Worm (Caenorhabditis elegans): Measurements from ENCODE around the gene hrpk-2.

hrpk-2 gene

ce11 chrIII:7950447-7950846 is 36.5 kb upstream of the hrpk-2 start:
- TF ChIP-seq madf-6 (GFP tag; IDR thresholded peaks at IDR 0.05) (no peak), cebp-2 (GFP tag; IDR thresholded peaks at IDR 0.05) (no peak), nhr-27 (tag; optimal IDR thresholded peaks at IDR 0.05) (no peak), K11D2.4 (GFP tag; IDR thresholded peaks at IDR 0.05) (no peak), efl-1 (GFP tag; optimal IDR thresholded peaks at IDR 0.05) (no peak), ztf-28 (GFP tag; IDR thresholded peaks at IDR 0.05) (no peak), Y95B8A.8 (GFP tag; IDR thresholded peaks at IDR 0.05) (no peak), sptf-2 (GFP tag; optimal IDR thresholded peaks at IDR 0.05) (no peak), unc-130 (GFP tag; optimal IDR thresholded peaks at IDR 0.05) (no peak), B0035.1 (tag; optimal IDR thresholded peaks at IDR 0.05) (no peak), ama-1 (optimal IDR thresholded peaks at IDR 0.05) (no peak), ama-1 (GFP tag; optimal IDR thresholded peaks at IDR 0.05) (no peak), madf-10 (tag; optimal IDR thresholded peaks at IDR 0.05) (no peak), hmg-1.2 (GFP tag; IDR thresholded peaks at IDR 0.05) (no peak), ekl-4 (GFP tag; IDR thresholded peaks at IDR 0.05) (no peak), F57A8.1 (GFP tag; optimal IDR thresholded peaks at IDR 0.05) (no peak), F57C9.4 (tag; optimal IDR thresholded peaks at IDR 0.05) (no peak), K12H6.12 (tag; optimal IDR thresholded peaks at IDR 0.05) (no peak), let-607 (tag; optimal IDR thresholded peaks at IDR 0.05) (no peak)

ce11 chrIII:7952077-7952765 is 34.7 kb upstream of the hrpk-2 start, which contains the start of gene C29E4.15:
Gene C29E4.15, plus strand, starts transcription at chrIII:7952623.
- TF ChIP-seq gei-17 (GFP tag; optimal IDR thresholded peaks at IDR 0.05) (no peak), efl-1 (GFP tag; optimal IDR thresholded peaks at IDR 0.05) (peak; percentile 44), madf-6 (GFP tag; IDR thresholded peaks at IDR 0.05) (peak; percentile 41; the same call in 1 of the 2 replicates), F33H1.4 (GFP tag; IDR thresholded peaks at IDR 0.05) (peak; percentile 63), lin-35 (GFP tag; optimal IDR thresholded peaks at IDR 0.05) (peak in 1 of 3 experiments; percentile 88), repo-1 (tag; optimal IDR thresholded peaks at IDR 0.05) (no peak), lin-54 (GFP tag; optimal IDR thresholded peaks at IDR 0.05) (peak; percentile 66), ztf-3 (GFP tag; optimal IDR thresholded peaks at IDR 0.05) (no peak), bed-2 (GFP tag; IDR thresholded peaks at IDR 0.05) (no peak), dpl-1 (GFP tag; optimal IDR thresholded peaks at IDR 0.05) (peak; percentile 65), tbp1 (GFP tag; optimal IDR thresholded peaks at IDR 0.05) (no peak), F10E7.11 (tag; optimal IDR thresholded peaks at IDR 0.05) (no peak), snpc-3.4 (tag; optimal IDR thresholded peaks at IDR 0.05) (peak; percentile 38), dox-1 (GFP tag; IDR thresholded peaks at IDR 0.05) (0 out of 2 replicates have a peak, but pooled peaks have one; percentile 9)

ce11 chrIII:7953208-7953607 is 33.7 kb upstream of the hrpk-2 start, which contains the start of gene let-754:
Gene let-754, minus strand, starts transcription at chrIII:7953308.
- no peak for TF ChIP-seq nhr-179 (tag; optimal IDR thresholded peaks at IDR 0.05)
- TF ChIP-seq rpc-1 (optimal IDR thresholded peaks at IDR 0.05): no peak
- TF ChIP-seq rpc-1 (tag; optimal IDR thresholded peaks at IDR 0.05): no peak
- no peak for TF ChIP-seq ztf-3 (GFP tag; optimal IDR thresholded peaks at IDR 0.05)
- no peak for TF ChIP-seq snpc-3.4 (tag; optimal IDR thresholded peaks at IDR 0.05)
- no peak for TF ChIP-seq sea-2 (GFP tag; IDR thresholded peaks at IDR 0.05)
- no peak for TF ChIP-seq ccch-3 (GFP tag; optimal IDR thresholded peaks at IDR 0.05)
- TF ChIP-seq ceh-58 (GFP tag; IDR thresholded peaks at IDR 0.05): no peak
- no peak for TF ChIP-seq ceh-100 (GFP tag; IDR thresholded peaks at IDR 0.05)
- no peak for TF ChIP-seq lin-54 (GFP tag; optimal IDR thresholded peaks at IDR 0.05)
- TF ChIP-seq aptf-2 (GFP tag; conservative IDR thresholded peaks at IDR 0.05): no peak
- TF ChIP-seq repo-1 (tag; optimal IDR thresholded peaks at IDR 0.05): no peak
- no peak for TF ChIP-seq tlf-1 (GFP tag; optimal IDR thresholded peaks at IDR 0.05)
- no peak for TF ChIP-seq atf-7 (tag; optimal IDR thresholded peaks at IDR 0.05)
- TF ChIP-seq Y53G8AR.9 (GFP tag; conservative IDR thresholded peaks at IDR 0.05): no peak
- no peak for TF ChIP-seq F33H1.4 (GFP tag; IDR thresholded peaks at IDR 0.05)
- no peak for TF ChIP-seq mes-4 (tag; optimal IDR thresholded peaks at IDR 0.05)
- no peak for TF ChIP-seq efl-1 (GFP tag; optimal IDR thresholded peaks at IDR 0.05)
- TF ChIP-seq hmg-1.2 (GFP tag; IDR thresholded peaks at IDR 0.05): no peak
- TF ChIP-seq F49E8.2 (tag; optimal IDR thresholded peaks at IDR 0.05; ENCODE audit: insufficient read depth): no peak

Data from whole organism, young adult.